Worm (Caenorhabditis elegans) whole organism, late embryonic: Measurements from ENCODE around the gene his-60.
A peak's percentile ranks its signal among the peaks of the same experiment; 100 is the strongest.

Source experiments
- C38D4.7 ChIP-seq: fragments of 200-800 bp; sonication (Bioruptor generic); optimal IDR thresholded peaks from 2 replicates; lab custom pipeline; 2018; ENCODE audit warnings: mild to moderate bottlenecking, missing genetic modification characterization, moderate library complexity, missing compliant biosample characterization
- Y22D7AL.16 ChIP-seq: sonication (generic microtip); optimal IDR thresholded peaks from 2 replicates; lab custom pipeline; 2016; ENCODE audit warnings: missing genetic modification characterization, missing compliant biosample characterization
- ama-1 ChIP-seq: fragments of 150-350 bp; optimal IDR thresholded peaks from 2 replicates; lab custom pipeline; 2014
- ceh-14 ChIP-seq: sonication (generic microtip); optimal IDR thresholded peaks from 2 replicates; lab custom pipeline; 2016; ENCODE audit warnings: missing genotype, missing genetic modification characterization, missing compliant biosample characterization
- ceh-18 ChIP-seq: sonication (generic microtip); optimal IDR thresholded peaks from 2 replicates; lab custom pipeline; 2016; ENCODE audit warnings: missing genetic modification characterization, missing compliant biosample characterization
- ceh-19 ChIP-seq: fragments of 200-800 bp; sonication (Bioruptor generic); optimal IDR thresholded peaks from 2 replicates; lab custom pipeline; 2018; ENCODE audit warnings: mild to moderate bottlenecking, missing genetic modification characterization, missing compliant biosample characterization
- ceh-2 ChIP-seq: sonication (generic microtip); optimal IDR thresholded peaks from 2 replicates; lab custom pipeline; 2016; ENCODE audit warnings: missing genotype, missing genetic modification characterization, missing compliant biosample characterization
- ceh-22 ChIP-seq: sonication (generic microtip); optimal IDR thresholded peaks from 2 replicates; lab custom pipeline; 2017; ENCODE audit warnings: missing biosample characterization, missing genetic modification characterization
- ceh-30 ChIP-seq: fragments of 150-350 bp; optimal IDR thresholded peaks from 2 replicates; lab custom pipeline; 2014; ENCODE audit warnings: missing biosample characterization, missing genetic modification characterization
- ceh-34 ChIP-seq: sonication (generic microtip); optimal IDR thresholded peaks from 2 replicates; lab custom pipeline; 2016; ENCODE audit warnings: mild to moderate bottlenecking, missing genetic modification characterization, missing compliant biosample characterization
- ceh-48 ChIP-seq: sonication (generic microtip); optimal IDR thresholded peaks from 2 replicates; lab custom pipeline; 2016; ENCODE audit warnings: missing genetic modification characterization, inconsistent platforms, missing compliant biosample characterization
- ceh-6 ChIP-seq: fragments of 200-800 bp; sonication (Bioruptor generic); optimal IDR thresholded peaks from 2 replicates; lab custom pipeline; 2018; ENCODE audit warnings: mild to moderate bottlenecking, missing genetic modification characterization, missing compliant biosample characterization
- ceh-9 ChIP-seq: sonication (generic microtip); optimal IDR thresholded peaks from 2 replicates; lab custom pipeline; 2016; ENCODE audit warnings: mild to moderate bottlenecking, missing genetic modification characterization, inconsistent platforms, missing compliant biosample characterization
- dve-1 ChIP-seq: sonication (generic microtip); optimal IDR thresholded peaks from 2 replicates; lab custom pipeline; 2017; ENCODE audit warnings: antibody characterized with exemption, mild to moderate bottlenecking, missing genetic modification characterization, missing compliant biosample characterization
- elt-2 ChIP-seq: sonication (generic microtip); optimal IDR thresholded peaks from 2 replicates; lab custom pipeline; 2016; ENCODE audit warnings: missing genetic modification reagents, missing genetic modification characterization, missing compliant biosample characterization
- ets-4 ChIP-seq: sonication (generic microtip); optimal IDR thresholded peaks from 2 replicates; lab custom pipeline; 2016; ENCODE audit warnings: missing genetic modification characterization, missing compliant biosample characterization
- fax-1 ChIP-seq: sonication (generic microtip); optimal IDR thresholded peaks from 2 replicates; lab custom pipeline; 2016; ENCODE audit warnings: missing genotype, missing genetic modification characterization, missing compliant biosample characterization
- fkh-10 ChIP-seq: fragments of 150-350 bp; optimal IDR thresholded peaks from 2 replicates; lab custom pipeline; 2014; ENCODE audit warnings: missing biosample characterization, missing genetic modification reagents, missing genetic modification characterization
- fkh-6 ChIP-seq: sonication (generic microtip); optimal IDR thresholded peaks from 2 replicates; lab custom pipeline; 2016; ENCODE audit warnings: missing genetic modification characterization, missing compliant biosample characterization
- hlh-6 ChIP-seq: sonication (generic microtip); optimal IDR thresholded peaks from 2 replicates; lab custom pipeline; 2016; ENCODE audit warnings: missing genotype, missing genetic modification characterization, missing compliant biosample characterization
- lin-11 ChIP-seq: fragments of 200-800 bp; sonication (Bioruptor generic); optimal IDR thresholded peaks from 2 replicates; lab custom pipeline; 2018; ENCODE audit warnings: mild to moderate bottlenecking, missing genetic modification characterization, missing compliant biosample characterization
- madf-2 ChIP-seq: sonication (generic microtip); optimal IDR thresholded peaks from 2 replicates; lab custom pipeline; 2017; ENCODE audit warnings: missing genetic modification characterization, missing compliant biosample characterization
- mec-3 ChIP-seq: sonication (generic microtip); optimal IDR thresholded peaks from 2 replicates; lab custom pipeline; 2016; ENCODE audit warnings: borderline replicate concordance, missing genetic modification characterization, missing compliant biosample characterization
- nhr-11 ChIP-seq: fragments of 150-350 bp; optimal IDR thresholded peaks from 2 replicates; lab custom pipeline; 2014; ENCODE audit warnings: missing biosample characterization, missing genetic modification characterization
- nhr-232 ChIP-seq: sonication (generic microtip); optimal IDR thresholded peaks from 2 replicates; lab custom pipeline; 2016; ENCODE audit warnings: missing genetic modification characterization, missing compliant biosample characterization
- npax-4 ChIP-seq: sonication (generic microtip); optimal IDR thresholded peaks from 2 replicates; lab custom pipeline; 2016; ENCODE audit warnings: missing genetic modification characterization, missing compliant biosample characterization
- odd-2 ChIP-seq: sonication (generic microtip); optimal IDR thresholded peaks from 2 replicates; lab custom pipeline; 2017; ENCODE audit warnings: antibody characterized with exemption, mild to moderate bottlenecking, missing genetic modification characterization, missing compliant biosample characterization
- pat-9 ChIP-seq: fragments of 200-800 bp; sonication (Bioruptor generic); optimal IDR thresholded peaks from 2 replicates; lab custom pipeline; 2018; ENCODE audit warnings: mild to moderate bottlenecking, missing genetic modification characterization, moderate library complexity, missing compliant biosample characterization
- pax-1 ChIP-seq: fragments of 150-350 bp; optimal IDR thresholded peaks from 2 replicates; lab custom pipeline; 2014; ENCODE audit warnings: missing biosample characterization, missing genetic modification characterization
- pha-2 ChIP-seq: sonication (generic microtip); optimal IDR thresholded peaks from 2 replicates; lab custom pipeline; 2017; ENCODE audit warnings: mild to moderate bottlenecking, missing genetic modification characterization, missing compliant biosample characterization
- pqm-1 ChIP-seq: sonication (generic microtip); optimal IDR thresholded peaks from 2 replicates; lab custom pipeline; 2016; ENCODE audit warnings: missing genetic modification characterization, missing compliant biosample characterization
- pros-1 ChIP-seq: fragments of 150-350 bp; optimal IDR thresholded peaks from 2 replicates; lab custom pipeline; 2014; ENCODE audit warnings: missing biosample characterization, missing genetic modification reagents, missing genetic modification characterization
- ref-2 ChIP-seq: sonication (generic microtip); optimal IDR thresholded peaks from 2 replicates; lab custom pipeline; 2016; ENCODE audit warnings: missing genetic modification characterization, missing compliant biosample characterization
- rnt-1 ChIP-seq: sonication (generic microtip); optimal IDR thresholded peaks from 2 replicates; lab custom pipeline; 2016; ENCODE audit warnings: missing genetic modification characterization, missing compliant biosample characterization
- sdc-2 ChIP-seq: sonication (generic microtip); optimal IDR thresholded peaks from 2 replicates; lab custom pipeline; 2016; ENCODE audit warnings: missing genotype, missing genetic modification characterization, missing compliant biosample characterization
- sox-2 ChIP-seq: fragments of 200-800 bp; sonication (Bioruptor generic); IDR thresholded peaks from 2 replicates; pipeline ENCODE4 v1.3.6; 2022; ENCODE audit warnings: missing genetic modification reagents, missing genetic modification characterization, missing compliant biosample characterization
- sox-4 ChIP-seq: sonication (generic microtip); optimal IDR thresholded peaks from 2 replicates; lab custom pipeline; 2017; ENCODE audit warnings: mild to moderate bottlenecking, missing genetic modification characterization, inconsistent platforms, missing compliant biosample characterization
- syd-9 ChIP-seq: sonication (generic microtip); optimal IDR thresholded peaks from 2 replicates; lab custom pipeline; 2016; ENCODE audit warnings: mild to moderate bottlenecking, missing genetic modification characterization, moderate library complexity, missing compliant biosample characterization
- unc-3 ChIP-seq, 2 experiments: fragments of 200-800 bp in 1 of 2; sonication (Bioruptor generic) in 1 of 2; sonication (generic microtip) in 1 of 2; conservative IDR thresholded peaks in 1 of 2; optimal IDR thresholded peaks in 1 of 2; 2 replicates each; pipeline versions ENCODE4 v1.3.6 to Lab custom; 2016 to 2022; ENCODE audit warnings: missing compliant biosample characterization in 2 of 2, missing genetic modification characterization in 2 of 2, missing genetic modification reagents in 1 of 2
- unc-42 ChIP-seq: sonication (generic microtip); optimal IDR thresholded peaks from 2 replicates; lab custom pipeline; 2016; ENCODE audit warnings: missing genotype, missing genetic modification characterization, missing compliant biosample characterization
- unc-86 ChIP-seq: sonication (generic microtip); optimal IDR thresholded peaks from 2 replicates; lab custom pipeline; 2016; ENCODE audit warnings: missing genetic modification characterization, missing compliant biosample characterization
- zip-5 ChIP-seq: sonication (generic microtip); optimal IDR thresholded peaks from 2 replicates; lab custom pipeline; 2016; ENCODE audit warnings: missing genetic modification characterization, missing compliant biosample characterization

The his-60 gene

ce11 chrIV:7487554-7488456, at the start of gene his-60, which contains the start of gene his-59 (continued):
- TF ChIP-seq ref-2 (tag; lab: Kevin White, UChicago) = peak; percentile 83
- TF ChIP-seq unc-86 (tag; lab: Kevin White, UChicago) = no peak
- no peak for TF ChIP-seq ceh-30 (tag; lab: Kevin White, UChicago)
- no peak for TF ChIP-seq sox-4
- TF ChIP-seq npax-4 = no peak
- no peak for TF ChIP-seq pat-9
- TF ChIP-seq nhr-232 (tag; lab: Kevin White, UChicago) = no peak
- peak; percentile 24 for TF ChIP-seq ceh-22 (tag; lab: Kevin White, UChicago)
- no peak for TF ChIP-seq fax-1 (tag; lab: Kevin White, UChicago)
- peak; percentile 16 for TF ChIP-seq elt-2 (tag; lab: Kevin White, UChicago)
- TF ChIP-seq sdc-2 (tag; lab: Kevin White, UChicago) = peak; percentile 57
- no peak for TF ChIP-seq pax-1 (tag; lab: Kevin White, UChicago)
- TF ChIP-seq nhr-11 (tag; lab: Kevin White, UChicago) = no peak
- no peak for TF ChIP-seq lin-11 (tag; lab: Kevin White, UChicago)
- TF ChIP-seq unc-3 (GFP tag; conservative IDR thresholded peaks at IDR 0.05; lab: Robert Waterston, UW) = no peak
- TF ChIP-seq unc-3 (tag; optimal IDR thresholded peaks at IDR 0.05; lab: Kevin White, UChicago) = no peak
- TF ChIP-seq dve-1 (tag; lab: Kevin White, UChicago) = no peak
- peak; percentile 90 for TF ChIP-seq ama-1 (lab: Kevin White, UChicago)
- TF ChIP-seq ceh-34 = peak; percentile 77

DNA sequence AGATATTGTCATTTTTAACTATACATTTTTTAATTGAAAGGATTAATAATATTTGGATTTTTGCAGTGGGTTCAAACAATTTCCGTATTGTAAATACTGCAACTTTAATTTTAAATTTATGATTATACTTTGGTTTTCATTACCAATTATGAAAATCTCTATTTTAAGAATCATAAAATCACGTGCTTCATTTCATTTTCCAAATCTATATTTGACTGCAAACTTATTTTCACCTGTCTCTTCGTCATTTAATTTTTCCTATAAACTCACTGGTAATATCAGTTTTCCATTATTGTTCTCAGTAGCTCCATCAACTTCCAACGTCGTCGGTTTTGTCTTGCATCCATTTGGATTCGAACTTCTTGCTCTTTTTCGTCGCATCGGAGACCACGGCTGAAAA, 44.6 kb upstream of the his-60 start, which contains the start of gene R05G6.1:
TSS of gene R05G6.1 (plus strand) at position 301 of the 400 bp plus-strand sequence.
- TF ChIP-seq C38D4.7 (GFP tag; lab: Kevin White, UChicago) = no peak
- no peak for TF ChIP-seq madf-2 (tag; lab: Kevin White, UChicago)
- TF ChIP-seq ceh-14 = no peak
- no peak for TF ChIP-seq ceh-9
- TF ChIP-seq sox-2 (GFP tag; lab: Robert Waterston, UW) = no peak
- TF ChIP-seq fkh-6 (tag; lab: Kevin White, UChicago) = no peak
- no peak for TF ChIP-seq pha-2 (tag; lab: Kevin White, UChicago)
- TF ChIP-seq ceh-48 (tag; lab: Kevin White, UChicago) = no peak
- TF ChIP-seq Y22D7AL.16 (tag; lab: Kevin White, UChicago) = no peak
- no peak for TF ChIP-seq pros-1 (tag; lab: Kevin White, UChicago)
- no peak for TF ChIP-seq fkh-10 (GFP tag; lab: Kevin White, UChicago)
- no peak for TF ChIP-seq zip-5 (tag; lab: Kevin White, UChicago)
- no peak for TF ChIP-seq syd-9
- no peak for TF ChIP-seq sdc-2 (tag; lab: Kevin White, UChicago)
- no peak for TF ChIP-seq pqm-1 (tag; lab: Kevin White, UChicago)
- no peak for TF ChIP-seq nhr-11 (tag; lab: Kevin White, UChicago)
- no peak for TF ChIP-seq ceh-6 (GFP tag; lab: Kevin White, UChicago)
- no peak for TF ChIP-seq ceh-19
- no peak for TF ChIP-seq nhr-232 (tag; lab: Kevin White, UChicago)

- TF ChIP-seq ceh-2 (tag; lab: Kevin White, UChicago) (no peak), ceh-18 (tag; lab: Kevin White, UChicago) (no peak), ceh-19 (no peak), odd-2 (tag; lab: Kevin White, UChicago) (no peak), ceh-9 (no peak), ama-1 (lab: Kevin White, UChicago) (no peak), ceh-34 (no peak), nhr-232 (tag; lab: Kevin White, UChicago) (no peak), hlh-6 (tag; lab: Kevin White, UChicago) (no peak), mec-3 (tag; lab: Kevin White, UChicago) (no peak), ets-4 (tag; lab: Kevin White, UChicago) (no peak), fkh-6 (tag; lab: Kevin White, UChicago) (no peak), rnt-1 (tag; lab: Kevin White, UChicago) (no peak), unc-42 (tag; lab: Kevin White, UChicago) (no peak)
Measured at ce11 chrIV:7530226-7531070, 42.7 kb upstream of the his-60 start.
